Worm (Caenorhabditis elegans) whole organism, L3 larva: ENCODE data around the gene F35H8.4.

Experiments
- R02D3.7 ChIP-seq: fragments of 150-350 bp; optimal IDR thresholded peaks from 2 replicates; lab custom pipeline; 2014; ENCODE audit warnings: missing biosample characterization, missing genetic modification characterization
- ZK546.5 ChIP-seq: sonication (generic microtip); optimal IDR thresholded peaks from 2 replicates; lab custom pipeline; 2017; ENCODE audit warnings: missing biosample characterization, missing genetic modification characterization
- aly-2 ChIP-seq: fragments of 150-350 bp; optimal IDR thresholded peaks from 2 replicates; lab custom pipeline; 2014; ENCODE audit warnings: missing biosample characterization, missing genetic modification characterization
- ama-1 ChIP-seq: fragments of 150-350 bp; optimal IDR thresholded peaks from 2 replicates; lab custom pipeline; 2018
- ceh-16 ChIP-seq: sonication (generic microtip); optimal IDR thresholded peaks from 2 replicates; lab custom pipeline; 2017; ENCODE audit warnings: missing biosample characterization, missing genetic modification characterization
- ceh-28 ChIP-seq: fragments of 150-350 bp; optimal IDR thresholded peaks from 2 replicates; lab custom pipeline; 2014; ENCODE audit warnings: missing biosample characterization, missing genetic modification reagents, missing genetic modification characterization
- ceh-82 ChIP-seq: fragments of 150-350 bp; optimal IDR thresholded peaks from 2 replicates; lab custom pipeline; 2014; ENCODE audit warnings: missing biosample characterization, missing genetic modification characterization
- ceh-9 ChIP-seq: sonication (generic microtip); optimal IDR thresholded peaks from 2 replicates; lab custom pipeline; 2018; ENCODE audit warnings: missing biosample characterization, missing genetic modification characterization
- daf-12 ChIP-seq: fragments of 150-350 bp; optimal IDR thresholded peaks from 2 replicates; lab custom pipeline; 2014; ENCODE audit warnings: missing biosample characterization, missing genetic modification reagents, missing genetic modification characterization
- egl-27 ChIP-seq: sonication (generic microtip); optimal IDR thresholded peaks from 4 replicates; lab custom pipeline; 2017; ENCODE audit warnings: missing biosample characterization, missing genetic modification reagents, missing genetic modification characterization
- egl-5 ChIP-seq: fragments of 150-350 bp; optimal IDR thresholded peaks from 2 replicates; lab custom pipeline; 2017; ENCODE audit warnings: missing biosample characterization, missing genetic modification reagents, missing genetic modification characterization, inconsistent platforms
- elt-1 ChIP-seq: fragments of 150-350 bp; optimal IDR thresholded peaks from 2 replicates; lab custom pipeline; 2014; ENCODE audit warnings: missing biosample characterization, missing genetic modification characterization
- elt-2 ChIP-seq: sonication (generic microtip); optimal IDR thresholded peaks from 2 replicates; lab custom pipeline; 2016; ENCODE audit warnings: missing genetic modification reagents, mild to moderate bottlenecking, missing genetic modification characterization, missing compliant biosample characterization
- elt-3 ChIP-seq, 3 experiments: fragments of 150-350 bp in 1 of 3; sonication (generic microtip) in 2 of 3; optimal IDR thresholded peaks; 2 replicates in 2 of 3; 4 replicates in 1 of 3; lab custom pipeline; 2014 to 2017; ENCODE audit warnings: missing biosample characterization in 3 of 3, missing genetic modification characterization in 3 of 3
- eor-1 ChIP-seq, 2 experiments: fragments of 150-350 bp; optimal IDR thresholded peaks; 2 replicates each; lab custom pipeline; 2014 to 2018; ENCODE audit warnings: missing biosample characterization in 2 of 2, missing genetic modification characterization in 2 of 2
- fkh-10 ChIP-seq: sonication (generic microtip); optimal IDR thresholded peaks from 2 replicates; lab custom pipeline; 2017; ENCODE audit warnings: missing biosample characterization, missing genetic modification reagents, missing genetic modification characterization
- fkh-2 ChIP-seq: fragments of 150-350 bp; optimal IDR thresholded peaks from 2 replicates; lab custom pipeline; 2014; ENCODE audit warnings: missing biosample characterization, missing genetic modification reagents, missing genetic modification characterization
- fos-1 ChIP-seq: fragments of 150-350 bp; optimal IDR thresholded peaks from 2 replicates; lab custom pipeline; 2014; ENCODE audit warnings: missing biosample characterization, missing genetic modification characterization
- hmg-11 ChIP-seq: sonication (generic microtip); optimal IDR thresholded peaks from 2 replicates; lab custom pipeline; 2016; ENCODE audit warnings: missing genetic modification characterization, missing compliant biosample characterization
- jun-1 ChIP-seq: fragments of 150-350 bp; optimal IDR thresholded peaks from 2 replicates; lab custom pipeline; 2014; ENCODE audit warnings: missing biosample characterization, missing genetic modification reagents, missing genetic modification characterization
- lin-15B ChIP-seq: fragments of 150-350 bp; optimal IDR thresholded peaks from 2 replicates; lab custom pipeline; 2014; ENCODE audit warnings: missing biosample characterization, missing genetic modification characterization
- lin-39 ChIP-seq: fragments of 150-350 bp; optimal IDR thresholded peaks from 2 replicates; lab custom pipeline; 2018; ENCODE audit warnings: missing biosample characterization, missing genetic modification reagents, missing genetic modification characterization
- lsy-12 ChIP-seq: sonication (generic microtip); optimal IDR thresholded peaks from 2 replicates; lab custom pipeline; 2016; ENCODE audit warnings: mild to moderate bottlenecking, missing genetic modification characterization, missing compliant biosample characterization
- mdl-1 ChIP-seq: fragments of 150-350 bp; optimal IDR thresholded peaks from 2 replicates; lab custom pipeline; 2014; ENCODE audit warnings: missing biosample characterization, missing genetic modification characterization
- mml-1 ChIP-seq: fragments of 150-350 bp; sonication (generic microtip); optimal IDR thresholded peaks from 3 replicates; lab custom pipeline; 2014; ENCODE audit warnings: missing biosample characterization, missing genetic modification characterization
- nfya-1 ChIP-seq: sonication (generic microtip); optimal IDR thresholded peaks from 2 replicates; lab custom pipeline; 2017; ENCODE audit warnings: missing genetic modification characterization, mild to moderate bottlenecking, missing compliant biosample characterization, antibody characterized with exemption, moderate library complexity; ENCODE audit not compliant: insufficient read depth
- nhr-11 ChIP-seq: fragments of 150-350 bp; optimal IDR thresholded peaks from 2 replicates; lab custom pipeline; 2014; ENCODE audit warnings: missing biosample characterization, missing genetic modification characterization
- nhr-23 ChIP-seq: fragments of 150-350 bp; optimal IDR thresholded peaks from 2 replicates; lab custom pipeline; 2014; ENCODE audit warnings: missing biosample characterization, missing genetic modification reagents, missing genetic modification characterization
- nhr-237 ChIP-seq: fragments of 150-350 bp; optimal IDR thresholded peaks from 2 replicates; lab custom pipeline; 2014; ENCODE audit warnings: missing biosample characterization, missing genetic modification characterization
- nhr-25 ChIP-seq: sonication (generic microtip); optimal IDR thresholded peaks from 2 replicates; lab custom pipeline; 2017; ENCODE audit warnings: missing biosample characterization, missing genetic modification characterization
- nhr-43 ChIP-seq: sonication (generic microtip); optimal IDR thresholded peaks from 2 replicates; lab custom pipeline; 2016; ENCODE audit warnings: mild to moderate bottlenecking, missing genetic modification characterization, missing compliant biosample characterization; ENCODE audit not compliant: poor library complexity, severe bottlenecking
- nhr-67 ChIP-seq: fragments of 150-350 bp; optimal IDR thresholded peaks from 2 replicates; lab custom pipeline; 2014; ENCODE audit warnings: missing biosample characterization, missing genetic modification characterization
- nhr-76 ChIP-seq: fragments of 150-350 bp; sonication (generic microtip); optimal IDR thresholded peaks from 5 replicates; lab custom pipeline; 2014; ENCODE audit warnings: missing biosample characterization, missing genetic modification characterization
- nhr-77 ChIP-seq: fragments of 150-350 bp; optimal IDR thresholded peaks from 2 replicates; lab custom pipeline; 2014; ENCODE audit warnings: missing biosample characterization, missing genetic modification characterization
- pha-4 ChIP-seq: fragments of 150-350 bp; optimal IDR thresholded peaks from 2 replicates; lab custom pipeline; 2014; ENCODE audit warnings: missing biosample characterization, missing genetic modification reagents, missing genetic modification characterization
- pqm-1 ChIP-seq: fragments of 150-350 bp; optimal IDR thresholded peaks from 2 replicates; lab custom pipeline; 2017; ENCODE audit warnings: missing biosample characterization, missing genetic modification characterization, inconsistent platforms
- sea-2 ChIP-seq: fragments of 150-350 bp; sonication (generic microtip); optimal IDR thresholded peaks from 4 replicates; lab custom pipeline; 2014; ENCODE audit warnings: missing biosample characterization, missing genetic modification reagents, missing genetic modification characterization
- skn-1 ChIP-seq: fragments of 150-350 bp; optimal IDR thresholded peaks from 2 replicates; lab custom pipeline; 2014; ENCODE audit warnings: missing biosample characterization, missing genetic modification characterization
- snpc-4 ChIP-seq: fragments of 150-350 bp; optimal IDR thresholded peaks from 2 replicates; lab custom pipeline; 2014; ENCODE audit warnings: missing biosample characterization, missing genetic modification characterization
- tbx-2 ChIP-seq: sonication (generic microtip); optimal IDR thresholded peaks from 2 replicates; lab custom pipeline; 2016; ENCODE audit warnings: mild to moderate bottlenecking, missing genetic modification characterization, missing compliant biosample characterization
- unc-39 ChIP-seq: sonication (generic microtip); optimal IDR thresholded peaks from 4 replicates; lab custom pipeline; 2017; ENCODE audit warnings: missing biosample characterization, missing genetic modification characterization
- unc-62 ChIP-seq: fragments of 150-350 bp; sonication (generic microtip); optimal IDR thresholded peaks from 4 replicates; lab custom pipeline; 2014; ENCODE audit warnings: missing biosample characterization, missing genetic modification reagents, missing genetic modification characterization
- zag-1 ChIP-seq: fragments of 150-350 bp; optimal IDR thresholded peaks from 2 replicates; lab custom pipeline; 2014; ENCODE audit warnings: missing biosample characterization, missing genetic modification characterization
- ztf-11 ChIP-seq: fragments of 150-350 bp; optimal IDR thresholded peaks from 2 replicates; lab custom pipeline; 2014; ENCODE audit warnings: missing biosample characterization, missing genetic modification characterization
- ztf-4 ChIP-seq: fragments of 150-350 bp; optimal IDR thresholded peaks from 2 replicates; lab custom pipeline; 2014; ENCODE audit warnings: missing biosample characterization, missing genetic modification characterization

Gene F35H8.4

DNA sequence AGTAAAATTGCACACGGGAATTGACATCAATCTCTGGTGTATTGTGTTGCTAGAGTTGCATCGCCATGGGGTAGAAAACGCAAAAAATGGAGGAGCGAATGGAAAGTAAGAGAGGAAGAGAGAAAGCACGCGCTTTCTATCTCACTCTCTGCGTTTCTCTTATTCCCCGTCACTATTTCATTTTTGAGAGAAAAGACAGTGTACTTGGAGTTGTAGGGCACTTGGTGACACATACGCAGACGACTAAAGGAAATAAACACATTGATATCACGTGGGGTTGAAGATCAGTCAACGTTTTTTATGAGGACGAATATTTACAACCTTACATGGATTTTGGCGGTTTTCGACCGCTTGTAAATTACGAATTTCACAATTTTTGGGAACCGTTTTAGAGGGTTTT lies 43.6 kb upstream of the F35H8.4 start (continued):
- TF ChIP-seq fos-1 (no peak), lsy-12 (peak; percentile 86), fkh-2 (tag; lab: Kevin White, UChicago) (peak; percentile 88), elt-1 (tag; lab: Kevin White, UChicago) (peak; percentile 73), ama-1 (lab: Kevin White, UChicago) (peak; percentile 75), elt-2 (tag; lab: Kevin White, UChicago) (peak; percentile 91), nhr-67 (tag; lab: Kevin White, UChicago) (no peak), pqm-1 (tag; lab: Kevin White, UChicago) (peak; percentile 98), nhr-23 (tag; lab: Kevin White, UChicago) (peak; percentile 96), sea-2 (GFP tag; lab: Kevin White, UChicago) (no peak), fkh-10 (GFP tag; lab: Kevin White, UChicago) (no peak), elt-3 (tag; optimal IDR thresholded peaks at IDR 0.05; lab: Kevin White, UChicago) (peak in 2 of 3 experiments; percentile 9 to 91), egl-27 (peak; percentile 41), aly-2 (no peak)

DNA sequence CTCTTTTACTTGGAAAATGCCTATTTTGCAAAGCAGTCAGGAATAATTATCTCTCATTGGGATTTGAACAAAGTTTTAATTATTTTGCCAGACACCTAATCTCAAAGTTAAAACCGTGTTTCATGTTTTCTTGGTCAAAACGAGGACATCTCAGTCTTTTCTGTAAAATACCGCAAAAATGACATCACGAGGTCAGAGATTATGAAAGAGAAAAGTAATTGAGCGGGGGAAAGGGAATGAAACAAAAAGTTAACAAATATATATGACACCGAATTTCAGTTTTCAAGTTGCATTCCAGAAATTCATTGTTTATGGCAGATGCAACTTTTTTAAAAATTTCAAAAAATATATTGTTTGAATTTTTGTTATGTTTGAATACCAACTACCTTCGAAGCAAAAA lies 42.7 kb upstream of the F35H8.4 start:
- no peak for TF ChIP-seq fkh-10 (GFP tag; lab: Kevin White, UChicago)
- no peak for TF ChIP-seq nhr-43 (tag; lab: Kevin White, UChicago)
- no peak for TF ChIP-seq elt-1 (tag; lab: Kevin White, UChicago)
- peak; percentile 44 for TF ChIP-seq nhr-23 (tag; lab: Kevin White, UChicago)
- peak; percentile 12 for TF ChIP-seq ama-1 (lab: Kevin White, UChicago)
- peak; percentile 34 for TF ChIP-seq nhr-11 (tag; lab: Kevin White, UChicago)

DNA sequence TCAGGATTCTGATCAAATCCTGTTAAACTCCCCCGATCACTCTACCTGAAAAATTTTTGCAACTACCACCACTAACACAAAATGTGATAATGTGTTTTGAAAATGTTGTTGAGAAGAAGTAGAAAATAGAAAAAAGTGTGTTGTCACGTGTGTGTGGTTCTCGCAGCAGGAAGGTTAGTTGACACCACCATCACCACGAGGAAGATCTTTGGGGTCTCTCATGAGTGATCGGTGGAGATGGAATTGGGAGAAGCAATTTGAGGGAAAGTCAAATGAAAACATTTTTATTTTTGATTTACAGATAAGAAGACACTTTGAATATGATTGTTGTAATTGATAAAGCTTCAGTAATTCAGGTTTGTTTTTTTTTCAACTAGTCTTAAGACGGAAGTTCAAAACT lies 41.9 kb upstream of the F35H8.4 start:
- TF ChIP-seq aly-2 (no peak), mdl-1 (peak; percentile 40), ceh-16 (tag; lab: Kevin White, UChicago) (no peak), eor-1 (tag; optimal IDR thresholded peaks at IDR 0.05; lab: Kevin White, UChicago) (no peak), ceh-9 (tag; lab: Kevin White, UChicago) (no peak), lin-15B (no peak), unc-39 (tag; lab: Kevin White, UChicago) (no peak), snpc-4 (tag; lab: Kevin White, UChicago) (no peak), hmg-11 (tag; lab: Kevin White, UChicago) (no peak), ZK546.5 (tag; lab: Kevin White, UChicago) (no peak), nhr-237 (tag; lab: Kevin White, UChicago) (no peak), unc-62 (GFP tag; lab: Kevin White, UChicago) (no peak), pqm-1 (tag; lab: Kevin White, UChicago) (peak; percentile 45), elt-2 (tag; lab: Kevin White, UChicago) (peak; percentile 53), ceh-28 (tag; lab: Kevin White, UChicago) (no peak), skn-1 (no peak), ztf-11 (tag; lab: Kevin White, UChicago) (no peak), nhr-77 (tag; lab: Kevin White, UChicago) (no peak), nhr-76 (tag; lab: Kevin White, UChicago) (no peak), zag-1 (no peak), egl-5 (tag; lab: Kevin White, UChicago) (no peak), ama-1 (lab: Kevin White, UChicago) (peak; percentile 77), elt-3 (tag; optimal IDR thresholded peaks at IDR 0.05; lab: Kevin White, UChicago) (no peak), nfya-1 (tag; lab: Kevin White, UChicago) (peak; percentile 26), ztf-4 (no peak), nhr-11 (tag; lab: Kevin White, UChicago) (peak; percentile 79), tbx-2 (tag; lab: Kevin White, UChicago) (no peak), nhr-43 (tag; lab: Kevin White, UChicago) (peak; percentile 68), daf-12 (tag; lab: Kevin White, UChicago) (no peak), ceh-82 (no peak), lin-39 (tag; lab: Kevin White, UChicago) (no peak), nhr-25 (tag; lab: Kevin White, UChicago) (peak; percentile 69), pha-4 (tag; lab: Kevin White, UChicago) (peak; percentile 16), elt-1 (tag; lab: Kevin White, UChicago) (peak; percentile 83), mml-1 (tag; lab: Kevin White, UChicago) (no peak), fos-1 (no peak), lsy-12 (no peak), fkh-2 (tag; lab: Kevin White, UChicago) (no peak), R02D3.7 (no peak), nhr-23 (tag; lab: Kevin White, UChicago) (peak; percentile 77), fkh-10 (GFP tag; lab: Kevin White, UChicago) (no peak), jun-1 (tag; lab: Kevin White, UChicago) (peak; percentile 41), egl-27 (no peak)
